Fruit fly (Drosophila melanogaster): ENCODE results near the gene CG13369.

- TF ChIP-seq h (optimal IDR thresholded peaks at IDR 0.05), result no peak
- TF ChIP-seq ttk (optimal IDR thresholded peaks at IDR 0.05), result no peak
- no peak for TF ChIP-seq insv (optimal IDR thresholded peaks at IDR 0.05)
- TF ChIP-seq Sin3A (optimal IDR thresholded peaks at IDR 0.05), result no peak
- no peak for TF ChIP-seq Myc (optimal IDR thresholded peaks at IDR 0.05)
- no peak for TF ChIP-seq psq (optimal IDR thresholded peaks at IDR 0.05)
Observed at dm6 chrX:616761-617476, 6.3 kb upstream of the CG13369 start.
